Fruit fly (Drosophila melanogaster): ENCODE measurements around the gene Pcyt2.

Pcyt2 gene

dm6 chr3L:1515820-1516540 lies 37.3 kb upstream of the Pcyt2 start (continued):
- TF ChIP-seq CG16779 (GFP tag; IDR thresholded peaks at IDR 0.05) (no peak), CG8765 (GFP tag; IDR thresholded peaks at IDR 0.05) (peak; percentile 32; the same call in 1 of the 2 replicates), trh (GFP tag; optimal IDR thresholded peaks at IDR 0.05) (peak; percentile 54), ttk (GFP tag; IDR thresholded peaks at IDR 0.05) (peak; percentile 53), CG31441 (GFP tag; IDR thresholded peaks at IDR 0.05) (peak; percentile 82), gro (GFP tag; optimal IDR thresholded peaks at IDR 0.05) (no peak), sisA (GFP tag; IDR thresholded peaks at IDR 0.05) (peak; percentile 78), Xbp1 (GFP tag; optimal IDR thresholded peaks at IDR 0.05) (peak; percentile 70), Atf3 (GFP tag; optimal IDR thresholded peaks at IDR 0.05) (peak; percentile 32), luna (GFP tag; optimal IDR thresholded peaks at IDR 0.05) (no peak), Dip2 (GFP tag; IDR thresholded peaks at IDR 0.05) (no peak), Lim3 (GFP tag; IDR thresholded peaks at IDR 0.05) (no peak), CG31224 (GFP tag; IDR thresholded peaks at IDR 0.05) (no peak), CG2202 (tag; optimal IDR thresholded peaks at IDR 0.05) (peak; percentile 52), CG6272 (GFP tag; IDR thresholded peaks at IDR 0.05) (peak; percentile 51), Mrtf (GFP tag; IDR thresholded peaks at IDR 0.05) (peak; percentile 46; the same call in 1 of the 3 replicates), pita (GFP tag; optimal IDR thresholded peaks at IDR 0.05) (no peak), fd96Cb (tag; optimal IDR thresholded peaks at IDR 0.05) (peak; percentile 75), ato (GFP tag; IDR thresholded peaks at IDR 0.05; ENCODE audit: partially characterized antibody) (no peak), CG4820 (GFP tag; optimal IDR thresholded peaks at IDR 0.05) (peak; percentile 53), Doc3 (GFP tag; IDR thresholded peaks at IDR 0.05; ENCODE audit: partially characterized antibody) (no peak), CG16813 (GFP tag; IDR thresholded peaks at IDR 0.05; ENCODE audit: partially characterized antibody) (no peak), Dip3 (GFP tag; optimal IDR thresholded peaks at IDR 0.05) (peak; percentile 71), Ets65A (GFP tag) (peak; percentile 95), CkIIα-i1 (GFP tag; IDR thresholded peaks at IDR 0.05) (no peak), CG3163 (GFP tag; optimal IDR thresholded peaks at IDR 0.05) (peak; percentile 25), HLHmδ (GFP tag; optimal IDR thresholded peaks at IDR 0.05) (peak; percentile 21), Trl (optimal IDR thresholded peaks at IDR 0.05) (peak; percentile 18 to 37), Trl (GFP tag; optimal IDR thresholded peaks at IDR 0.05) (peak; percentile 61), pnt (GFP tag; optimal IDR thresholded peaks at IDR 0.05) (peak; percentile 56), CG3281 (GFP tag; optimal IDR thresholded peaks at IDR 0.05) (peak; percentile 42), bigmax (GFP tag; optimal IDR thresholded peaks at IDR 0.05) (no peak), CG33557 (GFP tag; optimal IDR thresholded peaks at IDR 0.05) (peak; percentile 79), CG2889 (GFP tag; IDR thresholded peaks at IDR 0.05) (no peak), Ada2b (GFP tag; IDR thresholded peaks at IDR 0.05) (peak; percentile 66), cato (GFP tag; optimal IDR thresholded peaks at IDR 0.05; ENCODE audit: borderline replicate concordance) (peak; percentile 12), Tbp (GFP tag; optimal IDR thresholded peaks at IDR 0.05) (no peak), CG17612 (GFP tag; IDR thresholded peaks at IDR 0.05) (no peak), zfh1 (GFP tag; IDR thresholded peaks at IDR 0.05) (peak; percentile 68), CG30403 (GFP tag; optimal IDR thresholded peaks at IDR 0.05) (peak; percentile 85), B-H2 (GFP tag; optimal IDR thresholded peaks at IDR 0.05) (no peak), CoRest (tag; optimal IDR thresholded peaks at IDR 0.05) (peak; percentile 80), CG30431 (GFP tag; optimal IDR thresholded peaks at IDR 0.05) (peak; percentile 64), CG1603 (tag; optimal IDR thresholded peaks at IDR 0.05) (peak; percentile 70), mld (GFP tag; IDR thresholded peaks at IDR 0.05; ENCODE audit: partially characterized antibody) (no peak), CG7963 (GFP tag; IDR thresholded peaks at IDR 0.05; ENCODE audit: partially characterized antibody) (no peak), nau (GFP tag; optimal IDR thresholded peaks at IDR 0.05) (no peak), NFAT (GFP tag; IDR thresholded peaks at IDR 0.05) (0 out of 2 replicates have a peak, but pooled peaks have one; percentile 8), CG10147 (GFP tag; optimal IDR thresholded peaks at IDR 0.05) (no peak), Poxn (GFP tag; IDR thresholded peaks at IDR 0.05) (no peak), Bgb (GFP tag; IDR thresholded peaks at IDR 0.05; ENCODE audit: partially characterized antibody) (no peak)

Data from whole organism, embryonic.